Worm (Caenorhabditis elegans) whole organism, L3 larva: ENCODE data around the gene K08F4.5.

Source experiments
- ama-1 ChIP-seq: fragments of 150-350 bp; optimal IDR thresholded peaks from 2 replicates; lab custom pipeline; 2018
- hmg-11 ChIP-seq: sonication (generic microtip); optimal IDR thresholded peaks from 2 replicates; lab custom pipeline; 2016; ENCODE audit warnings: missing genetic modification characterization, missing compliant biosample characterization
- mdl-1 ChIP-seq: fragments of 150-350 bp; optimal IDR thresholded peaks from 2 replicates; lab custom pipeline; 2014; ENCODE audit warnings: missing biosample characterization, missing genetic modification characterization
- nhr-11 ChIP-seq: fragments of 150-350 bp; optimal IDR thresholded peaks from 2 replicates; lab custom pipeline; 2014; ENCODE audit warnings: missing biosample characterization, missing genetic modification characterization
- skn-1 ChIP-seq: fragments of 150-350 bp; optimal IDR thresholded peaks from 2 replicates; lab custom pipeline; 2014; ENCODE audit warnings: missing biosample characterization, missing genetic modification characterization
- snpc-4 ChIP-seq: fragments of 150-350 bp; optimal IDR thresholded peaks from 2 replicates; lab custom pipeline; 2014; ENCODE audit warnings: missing biosample characterization, missing genetic modification characterization
- unc-62 ChIP-seq: fragments of 150-350 bp; sonication (generic microtip); optimal IDR thresholded peaks from 4 replicates; lab custom pipeline; 2014; ENCODE audit warnings: missing biosample characterization, missing genetic modification reagents, missing genetic modification characterization

DNA sequence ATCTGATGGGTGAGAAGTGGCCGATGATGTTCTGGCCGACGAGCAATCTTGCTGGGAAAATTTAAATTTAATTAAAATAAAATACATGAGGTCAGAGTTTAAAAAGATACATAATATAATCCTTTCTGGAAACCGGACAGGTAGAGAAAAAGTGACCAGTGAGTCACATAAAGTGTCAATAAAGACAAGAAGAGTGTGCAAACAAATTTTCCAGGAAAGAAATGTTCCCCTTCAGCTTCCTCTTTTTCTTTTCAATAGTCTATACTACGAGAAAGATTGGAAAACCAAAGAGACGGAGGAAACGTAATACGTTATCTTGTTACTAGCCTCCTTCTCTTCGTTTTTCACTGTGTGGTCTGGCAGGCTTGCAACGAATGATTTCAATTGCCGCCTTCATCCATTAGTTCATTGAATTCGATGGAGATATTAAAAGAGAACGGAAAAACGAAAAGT is 14.9 kb upstream of the K08F4.5 start, which contains the start of gene tsp-12:
- TF ChIP-seq nhr-11 (tag; lab: Kevin White, UChicago), result no peak
- no peak for TF ChIP-seq unc-62 (GFP tag; lab: Kevin White, UChicago)
- TF ChIP-seq snpc-4 (tag; lab: Kevin White, UChicago), result peak; percentile 50
- TF ChIP-seq mdl-1 (tag; lab: Kevin White, UChicago), result no peak
- no peak for TF ChIP-seq hmg-11
- no peak for TF ChIP-seq ama-1 (lab: Kevin White, UChicago)
- no peak for TF ChIP-seq skn-1
